Fruit fly (Drosophila melanogaster): ENCODE results near the gene CG5787.
A peak's percentile ranks its signal among the peaks of the same experiment; 100 is the strongest.

CG5787 gene

DNA sequence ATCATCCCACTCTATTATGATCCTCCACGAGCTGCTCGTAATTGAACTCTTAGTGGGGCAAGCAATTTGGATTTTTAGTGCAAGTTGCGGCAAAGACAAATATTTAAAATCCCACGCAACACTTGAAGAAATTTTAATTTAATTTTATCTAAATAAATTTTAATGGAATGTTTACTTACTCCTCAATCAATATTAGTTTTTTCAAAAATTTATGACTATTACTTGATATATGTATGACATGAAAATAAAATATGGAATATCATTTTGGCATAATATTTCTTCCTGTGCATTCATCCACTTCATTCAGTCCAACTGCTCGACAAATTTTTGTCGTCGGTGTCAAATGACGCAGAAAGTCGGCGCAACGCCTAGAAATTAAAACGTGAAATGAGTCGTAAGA is 37.3 kb upstream of the CG5787 start (continued):
- TF ChIP-seq tna (GFP tag; IDR thresholded peaks at IDR 0.05; ENCODE audit: partially characterized antibody), result no peak
- TF ChIP-seq kah (GFP tag; optimal IDR thresholded peaks at IDR 0.05), result no peak
- TF ChIP-seq grn (GFP tag; optimal IDR thresholded peaks at IDR 0.05), result no peak
- no peak for TF ChIP-seq CG1603 (tag; optimal IDR thresholded peaks at IDR 0.05)
- no peak for TF ChIP-seq CG3281 (GFP tag; optimal IDR thresholded peaks at IDR 0.05)
- no peak for TF ChIP-seq Fer2 (tag; optimal IDR thresholded peaks at IDR 0.05)
- no peak for TF ChIP-seq ATbp (GFP tag; optimal IDR thresholded peaks at IDR 0.05)
- no peak for TF ChIP-seq insv (GFP tag; optimal IDR thresholded peaks at IDR 0.05)
- peak; percentile 7 for TF ChIP-seq CG9727 (GFP tag; optimal IDR thresholded peaks at IDR 0.05)
- TF ChIP-seq Hsf (GFP tag; optimal IDR thresholded peaks at IDR 0.05), result no peak
- no peak for TF ChIP-seq CG1529 (GFP tag; optimal IDR thresholded peaks at IDR 0.05)
- no peak for TF ChIP-seq CG13123 (GFP tag; optimal IDR thresholded peaks at IDR 0.05)
- no peak for TF ChIP-seq CG8089 (GFP tag; optimal IDR thresholded peaks at IDR 0.05)
- TF ChIP-seq trem (tag; optimal IDR thresholded peaks at IDR 0.05), result no peak
- TF ChIP-seq CG42726 (GFP tag; IDR thresholded peaks at IDR 0.05; ENCODE audit: partially characterized antibody), result no peak
- TF ChIP-seq unc-4 (GFP tag; IDR thresholded peaks at IDR 0.05; ENCODE audit: partially characterized antibody), result no peak
- TF ChIP-seq CG7271 (tag; optimal IDR thresholded peaks at IDR 0.05), result no peak
- TF ChIP-seq sens-2 (GFP tag; IDR thresholded peaks at IDR 0.05), result no peak
- no peak for TF ChIP-seq Dfd (GFP tag; optimal IDR thresholded peaks at IDR 0.05)
- TF ChIP-seq CG2712 (tag; optimal IDR thresholded peaks at IDR 0.05), result peak; percentile 42
- no peak for TF ChIP-seq CG16815 (GFP tag; optimal IDR thresholded peaks at IDR 0.05)
- TF ChIP-seq Oaz (GFP tag; IDR thresholded peaks at IDR 0.05), result no peak
- no peak for TF ChIP-seq CG11085 (GFP tag; IDR thresholded peaks at IDR 0.05)
- TF ChIP-seq NC2α (GFP tag; optimal IDR thresholded peaks at IDR 0.05), result no peak
- TF ChIP-seq Trl (optimal IDR thresholded peaks at IDR 0.05), result no peak
- no peak for TF ChIP-seq Trl (GFP tag; optimal IDR thresholded peaks at IDR 0.05)
- TF ChIP-seq CG11456 (GFP tag; IDR thresholded peaks at IDR 0.05), result no peak
- TF ChIP-seq Sin3A (optimal IDR thresholded peaks at IDR 0.05), result no peak
- no peak for TF ChIP-seq dan (GFP tag; IDR thresholded peaks at IDR 0.05)
- peak; percentile 26 for TF ChIP-seq grau (tag; optimal IDR thresholded peaks at IDR 0.05)
- no peak for TF ChIP-seq knrl (GFP tag; IDR thresholded peaks at IDR 0.05; ENCODE audit: partially characterized antibody)
- no peak for TF ChIP-seq CG30431 (GFP tag; optimal IDR thresholded peaks at IDR 0.05)
- TF ChIP-seq luna (GFP tag; optimal IDR thresholded peaks at IDR 0.05), result no peak
- TF ChIP-seq CG8281 (tag; optimal IDR thresholded peaks at IDR 0.05), result no peak
- no peak for TF ChIP-seq nerfin-1 (tag; optimal IDR thresholded peaks at IDR 0.05)
- no peak for TF ChIP-seq CG13624 (GFP tag; optimal IDR thresholded peaks at IDR 0.05)
- TF ChIP-seq pros (GFP tag; optimal IDR thresholded peaks at IDR 0.05), result no peak
- no peak for TF ChIP-seq crp (GFP tag; optimal IDR thresholded peaks at IDR 0.05)
- no peak for TF ChIP-seq gro (GFP tag; optimal IDR thresholded peaks at IDR 0.05)
- no peak for TF ChIP-seq CrebB (tag; optimal IDR thresholded peaks at IDR 0.05)
- no peak for TF ChIP-seq tgo (GFP tag; IDR thresholded peaks at IDR 0.05)
- peak; percentile 24; the same call in 1 of the 3 replicates for TF ChIP-seq row (GFP tag; IDR thresholded peaks at IDR 0.05)
- TF ChIP-seq nmo (GFP tag; optimal IDR thresholded peaks at IDR 0.05), result peak; percentile 32
- peak; percentile 2 for TF ChIP-seq CG10267 (tag; optimal IDR thresholded peaks at IDR 0.05)
- no peak for TF ChIP-seq CG12299 (tag; optimal IDR thresholded peaks at IDR 0.05)
- TF ChIP-seq Doc3 (GFP tag; IDR thresholded peaks at IDR 0.05; ENCODE audit: partially characterized antibody), result no peak
- TF ChIP-seq HHEX (GFP tag; optimal IDR thresholded peaks at IDR 0.05), result no peak
- TF ChIP-seq phol (tag; optimal IDR thresholded peaks at IDR 0.05), result peak; percentile 20
- no peak for TF ChIP-seq esg (GFP tag; conservative IDR thresholded peaks at IDR 0.05)
- no peak for TF ChIP-seq stwl (tag; optimal IDR thresholded peaks at IDR 0.05)
- TF ChIP-seq Dbx (GFP tag; IDR thresholded peaks at IDR 0.05), result no peak
- no peak for TF ChIP-seq CG1832 (GFP tag; optimal IDR thresholded peaks at IDR 0.05)

All from whole organism, embryonic.